Worm (Caenorhabditis elegans) whole organism, L1 larva: ENCODE results near the gene rha-2.

Experiments
- dpl-1 ChIP-seq, 3 experiments: fragments of 150-350 bp in 2 of 3; sonication (generic microtip) in 1 of 3; optimal IDR thresholded peaks; 2 replicates each; lab custom pipeline; 2014 to 2017; ENCODE audit warnings: missing biosample characterization in 3 of 3, missing genetic modification characterization in 3 of 3, missing genetic modification reagents in 3 of 3
- lin-15B ChIP-seq: fragments of 150-350 bp; sonication (generic microtip); optimal IDR thresholded peaks from 3 replicates; lab custom pipeline; 2014; ENCODE audit warnings: missing biosample characterization, missing genetic modification characterization
- lsy-2 ChIP-seq, 2 experiments: fragments of 150-350 bp; optimal IDR thresholded peaks; 2 replicates each; lab custom pipeline; 2014; ENCODE audit warnings: missing biosample characterization in 2 of 2, missing genetic modification characterization in 2 of 2
- nhr-11 ChIP-seq: fragments of 150-350 bp; optimal IDR thresholded peaks from 2 replicates; lab custom pipeline; 2014; ENCODE audit warnings: missing biosample characterization, missing genetic modification characterization
- pqm-1 ChIP-seq: sonication (generic microtip); optimal IDR thresholded peaks from 3 replicates; lab custom pipeline; 2017; ENCODE audit warnings: missing biosample characterization, missing genetic modification characterization
- sox-4 ChIP-seq: sonication (generic microtip); optimal IDR thresholded peaks from 2 replicates; lab custom pipeline; 2016; ENCODE audit warnings: missing genetic modification characterization, missing compliant biosample characterization

- TF ChIP-seq lin-15B (tag; lab: Kevin White, UChicago) (no peak), dpl-1 (GFP tag; optimal IDR thresholded peaks at IDR 0.05; lab: Kevin White, UChicago) (no peak), lsy-2 (tag; optimal IDR thresholded peaks at IDR 0.05; lab: Kevin White, UChicago) (no peak), nhr-11 (no peak), pqm-1 (no peak), sox-4 (tag; lab: Kevin White, UChicago) (no peak)
These were observed 12.2 kb downstream of the rha-2 start for ce11 chrIII:8602148-8602547.
